Fruit fly (Drosophila melanogaster): ENCODE data around the gene CG3609.

dm6 chr2L:2416620-2417019, 42.2 kb upstream of the CG3609 start, which contains the start of gene CG31948:
- TF ChIP-seq CG10348 (GFP tag; IDR thresholded peaks at IDR 0.05) (no peak), CG8301 (tag; optimal IDR thresholded peaks at IDR 0.05) (no peak), fd96Ca (GFP tag; IDR thresholded peaks at IDR 0.05) (no peak), CG17806 (tag; optimal IDR thresholded peaks at IDR 0.05) (no peak), CG14655 (GFP tag; optimal IDR thresholded peaks at IDR 0.05) (no peak), rn (GFP tag; IDR thresholded peaks at IDR 0.05) (no peak), EcR (GFP tag; optimal IDR thresholded peaks at IDR 0.05) (no peak), D1 (tag; optimal IDR thresholded peaks at IDR 0.05) (no peak)
